Fruit fly (Drosophila melanogaster): Measurements from ENCODE around the gene Smn.

Smn gene

DNA sequence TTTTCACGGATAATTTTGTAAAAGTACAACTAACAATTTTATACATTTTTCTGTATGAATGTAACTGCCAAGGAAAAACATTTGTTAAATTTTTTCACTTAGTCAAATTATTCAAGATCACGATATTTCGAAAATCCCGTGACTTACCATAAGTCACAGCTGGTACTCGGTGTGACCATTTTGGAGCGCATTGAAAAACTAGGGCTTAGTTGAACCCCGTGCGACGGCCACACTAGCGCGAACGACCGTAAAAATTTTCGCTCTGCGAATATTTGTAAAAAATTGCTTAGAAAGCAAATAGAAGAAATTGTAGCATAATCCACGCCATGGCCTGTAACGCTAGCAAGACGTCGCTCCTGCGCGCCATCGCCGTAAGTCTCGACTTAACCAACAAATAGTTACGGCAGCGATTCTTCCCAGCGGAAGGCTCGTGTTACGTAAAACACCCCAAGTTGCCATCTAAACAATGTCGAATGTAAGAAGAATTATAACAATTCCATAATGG is 2.8 kb upstream of the Smn start, which contains the start of gene UQCR-C2 (continued):
- no peak for TF ChIP-seq fu2 (GFP tag; optimal IDR thresholded peaks at IDR 0.05)
- peak; percentile 23 for TF ChIP-seq zen (tag; optimal IDR thresholded peaks at IDR 0.05)
- TF ChIP-seq sisA (GFP tag; IDR thresholded peaks at IDR 0.05): no peak
- TF ChIP-seq dpn (GFP tag; optimal IDR thresholded peaks at IDR 0.05): no peak
- no peak for TF ChIP-seq ewg (GFP tag; optimal IDR thresholded peaks at IDR 0.05)
- TF ChIP-seq Nf-YA (GFP tag; IDR thresholded peaks at IDR 0.05): no peak
- TF ChIP-seq grau (tag; optimal IDR thresholded peaks at IDR 0.05): peak; percentile 41
- no peak for TF ChIP-seq Asciz (GFP tag; optimal IDR thresholded peaks at IDR 0.05)
- TF ChIP-seq CG4282 (GFP tag; optimal IDR thresholded peaks at IDR 0.05): no peak
- TF ChIP-seq CG8765 (GFP tag; IDR thresholded peaks at IDR 0.05): no peak
- no peak for TF ChIP-seq dmrt11E (tag; optimal IDR thresholded peaks at IDR 0.05)
- peak; percentile 3 for TF ChIP-seq Hand (GFP tag; optimal IDR thresholded peaks at IDR 0.05)
- no peak for TF ChIP-seq CG12299 (tag; optimal IDR thresholded peaks at IDR 0.05)
- TF ChIP-seq NK7.1 (GFP tag; optimal IDR thresholded peaks at IDR 0.05): no peak
- no peak for TF ChIP-seq CG1529 (GFP tag; optimal IDR thresholded peaks at IDR 0.05)
- no peak for TF ChIP-seq vnd (GFP tag; IDR thresholded peaks at IDR 0.05; ENCODE audit: partially characterized antibody)
- no peak for TF ChIP-seq gcm (GFP tag; optimal IDR thresholded peaks at IDR 0.05)
- no peak for TF ChIP-seq Fer3 (tag; optimal IDR thresholded peaks at IDR 0.05)
- no peak for TF ChIP-seq br (optimal IDR thresholded peaks at IDR 0.05)
- peak; percentile 27; the same call in 1 of the 2 replicates for TF ChIP-seq CG9932 (GFP tag; IDR thresholded peaks at IDR 0.05)
- TF ChIP-seq CG2875 (GFP tag; optimal IDR thresholded peaks at IDR 0.05): no peak
- TF ChIP-seq CG18599 (GFP tag; optimal IDR thresholded peaks at IDR 0.05): no peak
- no peak for TF ChIP-seq kay (GFP tag; optimal IDR thresholded peaks at IDR 0.05)
- no peak for TF ChIP-seq CG4424 (GFP tag; optimal IDR thresholded peaks at IDR 0.05)
- peak; percentile 42 for TF ChIP-seq Fer1 (GFP tag; optimal IDR thresholded peaks at IDR 0.05)
- no peak for TF ChIP-seq Dad (GFP tag; optimal IDR thresholded peaks at IDR 0.05)
- no peak for TF ChIP-seq hbn (GFP tag; IDR thresholded peaks at IDR 0.05; ENCODE audit: partially characterized antibody)
- no peak for TF ChIP-seq CG7271 (tag; optimal IDR thresholded peaks at IDR 0.05)
- TF ChIP-seq CG33213 (GFP tag; optimal IDR thresholded peaks at IDR 0.05): peak; percentile 71
- TF ChIP-seq aop (GFP tag; IDR thresholded peaks at IDR 0.05): no peak
- no peak for TF ChIP-seq otp (GFP tag; IDR thresholded peaks at IDR 0.05)
- peak; percentile 64 for TF ChIP-seq Dp (GFP tag; optimal IDR thresholded peaks at IDR 0.05)
- no peak for TF ChIP-seq Neu2 (GFP tag; optimal IDR thresholded peaks at IDR 0.05; ENCODE audit: borderline replicate concordance)
- TF ChIP-seq CG11723 (GFP tag; optimal IDR thresholded peaks at IDR 0.05): no peak
- TF ChIP-seq psq (GFP tag; optimal IDR thresholded peaks at IDR 0.05): no peak
- peak; percentile 6; the same call in 1 of the 3 replicates for TF ChIP-seq ci (GFP tag; IDR thresholded peaks at IDR 0.05)
- TF ChIP-seq CG6683 (GFP tag; optimal IDR thresholded peaks at IDR 0.05): no peak
- no peak for TF ChIP-seq CG2129 (GFP tag; IDR thresholded peaks at IDR 0.05; ENCODE audit: partially characterized antibody)
- peak; percentile 92 for TF ChIP-seq YL-1 (GFP tag; optimal IDR thresholded peaks at IDR 0.05)
- no peak for TF ChIP-seq D19A (tag; optimal IDR thresholded peaks at IDR 0.05)
- TF ChIP-seq D (optimal IDR thresholded peaks at IDR 0.05): no peak
- TF ChIP-seq D (GFP tag; optimal IDR thresholded peaks at IDR 0.05): no peak
- TF ChIP-seq stwl (tag; optimal IDR thresholded peaks at IDR 0.05): peak; percentile 71
- no peak for TF ChIP-seq CG1024 (GFP tag; IDR thresholded peaks at IDR 0.05)
- TF ChIP-seq nerfin-2 (GFP tag; IDR thresholded peaks at IDR 0.05; ENCODE audit: partially characterized antibody): no peak
- TF ChIP-seq E2f1 (GFP tag; IDR thresholded peaks at IDR 0.05): no peak
- TF ChIP-seq phol (tag; optimal IDR thresholded peaks at IDR 0.05): peak; percentile 46
- no peak for TF ChIP-seq CG12219 (GFP tag; optimal IDR thresholded peaks at IDR 0.05)
- no peak for TF ChIP-seq CG11504 (tag; optimal IDR thresholded peaks at IDR 0.05)
- peak; percentile 25 for TF ChIP-seq Scr (GFP tag; IDR thresholded peaks at IDR 0.05; ENCODE audit: partially characterized antibody)
- no peak for TF ChIP-seq wor (GFP tag; IDR thresholded peaks at IDR 0.05)

Measured in whole organism, embryonic.